Fruit fly (Drosophila melanogaster) whole organism, embryonic: ENCODE results near the gene Sec63.

ENCODE experiments used
- Abd-B ChIP-seq: fragments of 200-800 bp; sonication (Bioruptor generic); optimal IDR thresholded peaks from 2 replicates; lab custom pipeline; 2018; ENCODE audit warnings: missing biosample characterization, mild to moderate bottlenecking, missing genetic modification characterization, moderate library complexity
- Awh ChIP-seq: fragments of 200-800 bp; sonication (Bioruptor generic); IDR thresholded peaks from 2 replicates; pipeline ENCODE4, ENCODE4 v1.3.6; 2022; ENCODE audit warnings: missing biosample characterization, missing genetic modification characterization
- CG10147 ChIP-seq: fragments of 200-800 bp; sonication (Bioruptor generic); optimal IDR thresholded peaks from 2 replicates; lab custom pipeline; 2019; ENCODE audit warnings: missing biosample characterization, mild to moderate bottlenecking, missing genetic modification characterization, moderate library complexity
- CG10321 ChIP-seq: fragments of 200-800 bp; sonication (Bioruptor generic); IDR thresholded peaks from 2 replicates; pipeline ENCODE4 v1.3.6; 2022; ENCODE audit warnings: missing biosample characterization, missing genetic modification characterization
- CG12155 ChIP-seq: fragments of 200-800 bp; sonication (Bioruptor generic); optimal IDR thresholded peaks from 3 replicates; lab custom pipeline; 2016; ENCODE audit warnings: missing biosample characterization, missing genetic modification characterization
- CG14965 ChIP-seq: fragments of 200-800 bp; sonication (Bioruptor generic); optimal IDR thresholded peaks from 2 replicates; lab custom pipeline; 2016; ENCODE audit warnings: missing biosample characterization, missing genetic modification characterization, borderline replicate concordance
- CG15514 ChIP-seq: fragments of 200-800 bp; sonication (Bioruptor generic); optimal IDR thresholded peaks from 3 replicates; lab custom pipeline; 2017; ENCODE audit warnings: missing biosample characterization, missing genetic modification characterization, mild to moderate bottlenecking, moderate library complexity, missing genetic modification reagents
- CG17186 ChIP-seq: fragments of 200-800 bp; sonication (Bioruptor generic); optimal IDR thresholded peaks from 3 replicates; lab custom pipeline; 2017; ENCODE audit warnings: missing biosample characterization, missing genetic modification reagents, missing genetic modification characterization
- CG2678 ChIP-seq: fragments of 200-800 bp; sonication (Bioruptor generic); optimal IDR thresholded peaks from 3 replicates; lab custom pipeline; 2019; ENCODE audit warnings: missing biosample characterization, mild to moderate bottlenecking, missing genetic modification characterization, moderate library complexity
- CG2875 ChIP-seq: fragments of 200-800 bp; sonication (Bioruptor generic); optimal IDR thresholded peaks from 2 replicates; lab custom pipeline; 2017; ENCODE audit warnings: missing biosample characterization, mild to moderate bottlenecking, missing genetic modification characterization, missing genetic modification reagents
- CG3163 ChIP-seq: fragments of 200-800 bp; sonication (Bioruptor generic); optimal IDR thresholded peaks from 3 replicates; lab custom pipeline; 2016; ENCODE audit warnings: missing biosample characterization, missing genetic modification characterization
- CG34224 ChIP-seq: fragments of 200-800 bp; sonication (Bioruptor generic); IDR thresholded peaks from 3 replicates; pipeline ENCODE4 v1.3.6; 2022; ENCODE audit warnings: missing biosample characterization, missing genetic modification characterization; ENCODE audit not compliant: partially characterized antibody
- CG3847 ChIP-seq: fragments of 200-800 bp; sonication (Bioruptor generic); IDR thresholded peaks from 2 replicates; pipeline ENCODE4 v1.3.6; 2022; ENCODE audit warnings: missing biosample characterization, missing genetic modification characterization
- CG4854 ChIP-seq: fragments of 200-800 bp; sonication (Bioruptor generic); optimal IDR thresholded peaks from 2 replicates; lab custom pipeline; 2016; ENCODE audit warnings: missing biosample characterization, missing genetic modification characterization, inconsistent platforms
- CG6175 ChIP-seq: fragments of 200-800 bp; sonication (Bioruptor generic); IDR thresholded peaks from 3 replicates; pipeline ENCODE4 v1.3.6; 2022; ENCODE audit warnings: missing biosample characterization, missing genetic modification characterization
- CG8478 ChIP-seq: fragments of >200 bp; optimal IDR thresholded peaks from 2 replicates; lab custom pipeline; 2018
- CG9817 ChIP-seq: fragments of 200-800 bp; sonication (Bioruptor generic); optimal IDR thresholded peaks from 2 replicates; lab custom pipeline; 2018; ENCODE audit warnings: missing biosample characterization, mild to moderate bottlenecking, missing genetic modification characterization, moderate library complexity
- CG9932 ChIP-seq: fragments of 200-800 bp; sonication (Bioruptor generic); IDR thresholded peaks from 2 replicates; pipeline ENCODE4 v1.3.6; 2022; ENCODE audit warnings: missing biosample characterization, missing genetic modification characterization
- Dip2 ChIP-seq: fragments of 200-800 bp; sonication (Bioruptor generic); IDR thresholded peaks from 2 replicates; pipeline ENCODE4 v1.3.6; 2022; ENCODE audit warnings: missing biosample characterization, missing genetic modification characterization
- E2f1 ChIP-seq: fragments of 200-800 bp; sonication (Bioruptor generic); IDR thresholded peaks from 2 replicates; pipeline ENCODE4 v1.3.6; 2022; ENCODE audit warnings: missing biosample characterization, missing genetic modification characterization
- GATAe ChIP-seq: fragments of 200-800 bp; sonication (Bioruptor generic); conservative IDR thresholded peaks from 2 replicates; pipeline ENCODE4 v1.3.6; 2022; ENCODE audit warnings: missing biosample characterization, missing genetic modification characterization
- H2.0 ChIP-seq: fragments of 200-800 bp; sonication (Bioruptor generic); IDR thresholded peaks from 2 replicates; pipeline ENCODE4 v1.3.6; 2022; ENCODE audit warnings: missing biosample characterization, missing genetic modification characterization
- HLH54F ChIP-seq: fragments of 200-800 bp; sonication (Bioruptor generic); optimal IDR thresholded peaks from 3 replicates; lab custom pipeline; 2016; ENCODE audit warnings: missing biosample characterization, missing genetic modification characterization
- HLHmδ ChIP-seq: fragments of 200-800 bp; sonication (Bioruptor generic); optimal IDR thresholded peaks from 2 replicates; lab custom pipeline; 2018; ENCODE audit warnings: missing biosample characterization, mild to moderate bottlenecking, missing genetic modification characterization, moderate library complexity
- Max ChIP-seq: fragments of 200-800 bp; sonication (Bioruptor generic); optimal IDR thresholded peaks from 2 replicates; lab custom pipeline; 2016; ENCODE audit warnings: missing biosample characterization, mild to moderate bottlenecking, missing genetic modification characterization
- Oaz ChIP-seq: fragments of 200-800 bp; sonication (Bioruptor generic); IDR thresholded peaks from 2 replicates; pipeline ENCODE4 v1.3.6; 2022; ENCODE audit warnings: missing biosample characterization, missing genetic modification characterization
- Opbp ChIP-seq: fragments of 200-800 bp; sonication (Bioruptor generic); IDR thresholded peaks from 3 replicates; pipeline ENCODE4 v1.3.6; 2022; ENCODE audit warnings: missing biosample characterization, missing genetic modification characterization; ENCODE audit not compliant: partially characterized antibody
- Pdp1 ChIP-seq, 2 experiments: fragments of 200-800 bp; sonication (Bioruptor generic); optimal IDR thresholded peaks; 3 replicates each; lab custom pipeline; 2016; ENCODE audit warnings: missing biosample characterization in 2 of 2, missing genetic modification characterization in 2 of 2, mild to moderate bottlenecking in 1 of 2, moderate library complexity in 1 of 2
- Ptx1 ChIP-seq: fragments of 200-800 bp; sonication (Bioruptor generic); IDR thresholded peaks from 2 replicates; pipeline ENCODE4 v1.3.6; 2022; ENCODE audit warnings: missing biosample characterization, missing genetic modification characterization
- Sry-β ChIP-seq: fragments of 200-800 bp; sonication (Bioruptor generic); optimal IDR thresholded peaks from 2 replicates; lab custom pipeline; 2018; ENCODE audit warnings: missing biosample characterization, mild to moderate bottlenecking, missing genetic modification characterization, moderate library complexity
- Sry-δ ChIP-seq: fragments of 200-800 bp; sonication (Bioruptor generic); optimal IDR thresholded peaks from 2 replicates; lab custom pipeline; 2016; ENCODE audit warnings: missing biosample characterization, missing genetic modification characterization
- chm ChIP-seq: fragments of 200-800 bp; sonication (Bioruptor generic); IDR thresholded peaks from 2 replicates; pipeline ENCODE4 v1.3.6; 2022; ENCODE audit warnings: missing biosample characterization, missing genetic modification characterization
- dmrt11E ChIP-seq: fragments of 200-800 bp; sonication (Bioruptor generic); optimal IDR thresholded peaks from 3 replicates; lab custom pipeline; 2018; ENCODE audit warnings: missing biosample characterization, mild to moderate bottlenecking, missing genetic modification characterization, moderate library complexity
- dmrt99B ChIP-seq: fragments of 200-800 bp; sonication (Bioruptor generic); optimal IDR thresholded peaks from 2 replicates; lab custom pipeline; 2018; ENCODE audit warnings: missing biosample characterization, mild to moderate bottlenecking, missing genetic modification characterization, moderate library complexity
- emc ChIP-seq: fragments of 200-800 bp; sonication (Bioruptor generic); optimal IDR thresholded peaks from 2 replicates; lab custom pipeline; 2016; ENCODE audit warnings: missing biosample characterization, missing genetic modification characterization
- eyg ChIP-seq: fragments of 200-800 bp; sonication (Bioruptor generic); optimal IDR thresholded peaks from 3 replicates; lab custom pipeline; 2016; ENCODE audit warnings: missing biosample characterization, missing genetic modification characterization
- kay ChIP-seq: fragments of 200-800 bp; sonication (Bioruptor generic); optimal IDR thresholded peaks from 2 replicates; lab custom pipeline; 2016; ENCODE audit warnings: missing biosample characterization, missing genetic modification characterization
- knrl ChIP-seq: fragments of 200-800 bp; sonication (Bioruptor generic); IDR thresholded peaks from 3 replicates; pipeline ENCODE4 v1.3.6; 2022; ENCODE audit warnings: missing biosample characterization, missing genetic modification characterization; ENCODE audit not compliant: partially characterized antibody
- lmd ChIP-seq: fragments of 200-800 bp; sonication (Bioruptor generic); IDR thresholded peaks from 2 replicates; pipeline ENCODE4 v1.3.6; 2022; ENCODE audit warnings: missing biosample characterization, missing genetic modification characterization
- nom ChIP-seq: fragments of 200-800 bp; sonication (Bioruptor generic); optimal IDR thresholded peaks from 2 replicates; lab custom pipeline; 2017; ENCODE audit warnings: missing biosample characterization, missing genetic modification characterization, mild to moderate bottlenecking, moderate library complexity, missing genetic modification reagents
- oc ChIP-seq: fragments of 200-800 bp; sonication (Bioruptor generic); optimal IDR thresholded peaks from 2 replicates; lab custom pipeline; 2018; ENCODE audit warnings: missing biosample characterization, mild to moderate bottlenecking, missing genetic modification characterization, moderate library complexity
- pb ChIP-seq: fragments of 200-800 bp; sonication (Bioruptor generic); optimal IDR thresholded peaks from 3 replicates; lab custom pipeline; 2016; ENCODE audit warnings: missing biosample characterization, missing genetic modification characterization
- pho ChIP-seq: fragments of 200-800 bp; sonication (Bioruptor generic); optimal IDR thresholded peaks from 2 replicates; lab custom pipeline; 2016; ENCODE audit warnings: missing biosample characterization, missing genetic modification characterization
- pum ChIP-seq: fragments of 200-800 bp; sonication (Bioruptor generic); optimal IDR thresholded peaks from 2 replicates; lab custom pipeline; 2016; ENCODE audit warnings: missing biosample characterization, missing genetic modification characterization
- sob ChIP-seq: fragments of 200-800 bp; sonication (Bioruptor generic); IDR thresholded peaks from 2 replicates; pipeline ENCODE4 v1.3.6; 2022; ENCODE audit warnings: missing biosample characterization, missing genetic modification characterization
- trem ChIP-seq: fragments of 200-800 bp; optimal IDR thresholded peaks from 3 replicates; lab custom pipeline; 2019; ENCODE audit warnings: missing biosample characterization, mild to moderate bottlenecking, missing genetic modification characterization, moderate library complexity
- trh ChIP-seq: fragments of 200-800 bp; sonication (Bioruptor generic); optimal IDR thresholded peaks from 2 replicates; lab custom pipeline; 2016; ENCODE audit warnings: missing biosample characterization, missing genetic modification characterization
- twi ChIP-seq: fragments of 200-800 bp; optimal IDR thresholded peaks from 2 replicates; lab custom pipeline; 2019; ENCODE audit warnings: missing biosample characterization, mild to moderate bottlenecking, missing genetic modification characterization, moderate library complexity
- usp ChIP-seq: fragments of >200 bp; optimal IDR thresholded peaks from 2 replicates; lab custom pipeline; 2017; ENCODE audit warnings: missing biosample characterization, missing genetic modification characterization
- zen ChIP-seq: fragments of 200-800 bp; sonication (Bioruptor generic); optimal IDR thresholded peaks from 3 replicates; lab custom pipeline; 2018; ENCODE audit warnings: missing biosample characterization, mild to moderate bottlenecking, missing genetic modification characterization, moderate library complexity

Gene Sec63

DNA sequence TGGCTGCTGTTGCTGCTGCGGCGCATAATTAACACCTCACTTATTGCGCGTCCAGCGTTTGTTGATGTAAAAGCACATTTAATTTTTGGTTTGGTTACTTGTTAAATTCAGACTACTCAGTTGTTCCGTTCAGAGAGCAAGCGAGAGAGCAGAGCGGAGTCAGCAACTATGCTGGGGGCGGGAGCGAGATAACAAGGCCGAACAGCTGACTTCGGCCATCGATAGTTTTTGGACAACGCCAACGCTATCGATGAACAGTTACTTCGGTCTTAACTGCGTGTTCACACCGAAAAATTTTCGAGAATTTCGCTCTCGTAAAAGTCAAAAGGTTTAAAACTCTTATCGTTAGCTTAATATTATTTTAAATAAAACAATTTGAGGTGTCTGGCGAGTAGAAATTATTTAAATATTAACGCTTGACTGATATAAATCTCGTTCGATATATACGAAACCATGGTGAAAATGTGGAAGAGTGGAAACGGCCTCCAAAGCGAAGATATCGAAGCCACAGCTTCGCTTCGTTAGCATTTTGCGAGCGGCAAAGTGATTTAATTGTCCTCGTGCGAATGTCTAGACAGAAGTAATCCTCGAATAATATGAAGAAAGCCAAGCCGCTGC lies 21.1 kb downstream of the Sec63 start, which contains the start of the genes SMSr and smid (continued):
- TF ChIP-seq chm (peak; percentile 32; the same call in 1 of the 2 replicates), CG10321 (GFP tag; lab: Robert Waterston, UW) (no peak), H2.0 (GFP tag; lab: Robert Waterston, UW) (peak; percentile 32; the same call in 1 of the 2 replicates), Awh (no peak), lmd (GFP tag; lab: Robert Waterston, UW) (peak; percentile 51; the same call in 1 of the 2 replicates), knrl (GFP tag; lab: Robert Waterston, UW) (peak; percentile 93), Opbp (peak; percentile 66), Ptx1 (GFP tag; lab: Robert Waterston, UW) (peak; percentile 71), CG3847 (GFP tag; lab: Robert Waterston, UW) (peak; percentile 47; the same call in 1 of the 2 replicates), zen (peak; percentile 77), HLH54F (GFP tag; lab: Kevin White, UChicago) (peak; percentile 55), nom (GFP tag; lab: Kevin White, UChicago) (peak; percentile 38), trem (tag; lab: Kevin White, UChicago) (peak; percentile 85), twi (tag; lab: Kevin White, UChicago) (peak; percentile 42), Oaz (no peak), CG9932 (GFP tag; lab: Robert Waterston, UW) (peak; percentile 80), oc (tag; lab: Kevin White, UChicago) (no peak), CG9817 (tag; lab: Kevin White, UChicago) (peak; percentile 67), dmrt99B (peak; percentile 49), CG12155 (GFP tag; lab: Kevin White, UChicago) (peak; percentile 64), Dip2 (GFP tag; lab: Robert Waterston, UW) (no peak), trh (GFP tag; lab: Kevin White, UChicago) (no peak), CG6175 (GFP tag; lab: Robert Waterston, UW) (no peak), pum (GFP tag; lab: Kevin White, UChicago) (peak; percentile 30), Max (GFP tag; lab: Kevin White, UChicago) (peak; percentile 74), dmrt11E (tag; lab: Kevin White, UChicago) (peak; percentile 70), CG8478 (lab: Kevin White, UChicago) (no peak), CG10147 (GFP tag; lab: Kevin White, UChicago) (peak; percentile 44), eyg (no peak), CG2875 (no peak), E2f1 (GFP tag; lab: Robert Waterston, UW) (no peak), pho (GFP tag; lab: Kevin White, UChicago) (peak; percentile 61), sob (GFP tag; lab: Robert Waterston, UW) (peak; percentile 52), CG15514 (GFP tag; lab: Kevin White, UChicago) (peak; percentile 62), kay (GFP tag; lab: Kevin White, UChicago) (peak; percentile 8), CG34224 (peak; percentile 71), Pdp1 (GFP tag; optimal IDR thresholded peaks at IDR 0.05; lab: Kevin White, UChicago) (peak; percentile 29 to 46), CG4854 (GFP tag; lab: Kevin White, UChicago) (peak; percentile 52), CG14965 (GFP tag; lab: Kevin White, UChicago) (no peak), emc (no peak), Sry-δ (GFP tag; lab: Kevin White, UChicago) (peak; percentile 77), GATAe (GFP tag; lab: Robert Waterston, UW) (peak; percentile 39; the same call in 1 of the 2 replicates), usp (GFP tag; lab: Kevin White, UChicago) (no peak), CG2678 (tag; lab: Kevin White, UChicago) (no peak), HLHmδ (GFP tag; lab: Kevin White, UChicago) (peak; percentile 4), CG17186 (GFP tag; lab: Kevin White, UChicago) (peak; percentile 9), Abd-B (GFP tag; lab: Kevin White, UChicago) (no peak), Sry-β (GFP tag; lab: Kevin White, UChicago) (peak; percentile 25), pb (no peak), CG3163 (GFP tag; lab: Kevin White, UChicago) (peak; percentile 24)
